Fruit fly (Drosophila melanogaster): ENCODE data around the gene nst.

DNA sequence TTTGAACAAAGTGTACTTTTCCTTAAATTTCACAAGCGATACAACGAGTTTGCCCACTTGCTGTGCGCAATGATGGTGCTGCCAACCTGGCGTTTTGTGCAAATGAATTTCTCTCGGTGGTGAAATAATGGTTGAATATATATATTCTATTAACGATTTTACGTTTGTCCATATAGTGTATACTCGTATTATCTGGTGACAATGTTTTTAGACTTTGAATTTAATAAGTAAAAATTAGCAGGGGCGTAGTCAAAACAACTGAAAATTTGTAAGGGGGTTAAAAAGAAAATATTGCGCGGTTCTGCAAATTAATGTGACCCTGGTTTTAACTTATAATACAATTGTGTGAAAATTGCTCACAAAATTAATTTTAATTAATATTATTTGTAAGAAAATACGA lies 6.0 kb downstream of the nst start, which contains the start of the genes ver and Gcn5:
- TF ChIP-seq Dll (optimal IDR thresholded peaks at IDR 0.05) (no peak), usp (GFP tag; optimal IDR thresholded peaks at IDR 0.05) (no peak), psq (optimal IDR thresholded peaks at IDR 0.05) (no peak), pan (optimal IDR thresholded peaks at IDR 0.05) (no peak), CG8478 (optimal IDR thresholded peaks at IDR 0.05) (no peak)

All from whole organism.